Fruit fly (Drosophila melanogaster) whole organism, adult: ENCODE data around the gene CG11369.

ENCODE experiments used
- CG33017 ChIP-seq: fragments of 200-800 bp; sonication (Bioruptor generic); optimal IDR thresholded peaks from 2 replicates; lab custom pipeline; 2018; ENCODE audit warnings: missing biosample characterization, mild to moderate bottlenecking, missing genetic modification characterization, moderate library complexity
- Crg-1 ChIP-seq: fragments of 200-800 bp; sonication (Bioruptor generic); optimal IDR thresholded peaks from 2 replicates; lab custom pipeline; 2016; ENCODE audit warnings: missing biosample characterization, missing genetic modification characterization
- cic ChIP-seq: fragments of 200-800 bp; sonication (Bioruptor generic); optimal IDR thresholded peaks from 2 replicates; lab custom pipeline; 2017; ENCODE audit warnings: missing biosample characterization, mild to moderate bottlenecking, missing genetic modification characterization, moderate library complexity
- cnc ChIP-seq, 2 experiments: fragments of >200 bp; optimal IDR thresholded peaks; 2 replicates each; lab custom pipeline; 2017
- pad ChIP-seq: fragments of 200-800 bp; sonication (Bioruptor generic); optimal IDR thresholded peaks from 3 replicates; lab custom pipeline; 2017; ENCODE audit warnings: missing biosample characterization, missing genetic modification characterization, mild to moderate bottlenecking, moderate library complexity, missing genetic modification reagents

dm6 chrX:7606362-7606761, 32.3 kb downstream of the CG11369 start:
- TF ChIP-seq cic (GFP tag; lab: Kevin White, UChicago) (no peak), CG33017 (tag; lab: Kevin White, UChicago) (no peak), pad (GFP tag; lab: Kevin White, UChicago) (no peak), cnc (optimal IDR thresholded peaks at IDR 0.05; lab: Kevin White, UChicago) (no peak), Crg-1 (GFP tag; lab: Kevin White, UChicago) (no peak)
